Fruit fly (Drosophila melanogaster) whole organism, prepupa: ENCODE results near the gene CG13123.
A peak's percentile ranks its signal among the peaks of the same experiment; 100 is the strongest.

ENCODE experiments used
- Blimp-1 ChIP-seq: fragments of 200-800 bp; sonication (Bioruptor generic); optimal IDR thresholded peaks from 3 replicates; lab custom pipeline; 2017; ENCODE audit warnings: missing biosample characterization, missing genetic modification characterization, mild to moderate bottlenecking, moderate library complexity, missing genetic modification reagents
- CG10631 ChIP-seq: fragments of 200-800 bp; sonication (Bioruptor generic); optimal IDR thresholded peaks from 2 replicates; lab custom pipeline; 2016; ENCODE audit warnings: missing biosample characterization, missing genetic modification characterization
- CG11294 ChIP-seq: fragments of 200-800 bp; sonication (Bioruptor generic); IDR thresholded peaks from 2 replicates; pipeline ENCODE4 v1.3.6; 2022; ENCODE audit warnings: missing biosample characterization, missing genetic modification characterization
- CG11762 ChIP-seq: fragments of 200-800 bp; sonication (Bioruptor generic); optimal IDR thresholded peaks from 3 replicates; lab custom pipeline; 2016; ENCODE audit warnings: missing biosample characterization, missing genetic modification characterization; ENCODE audit not compliant: insufficient read depth
- CG11902 ChIP-seq: fragments of 200-800 bp; sonication (Bioruptor generic); optimal IDR thresholded peaks from 3 replicates; lab custom pipeline; 2016; ENCODE audit warnings: missing biosample characterization, missing genetic modification characterization
- CG15336 ChIP-seq: fragments of 200-800 bp; sonication (Bioruptor generic); IDR thresholded peaks from 2 replicates; pipeline ENCODE4 v1.3.6; 2022; ENCODE audit warnings: missing biosample characterization, missing genetic modification characterization
- CG1621 ChIP-seq: fragments of 200-800 bp; sonication (Bioruptor generic); optimal IDR thresholded peaks from 3 replicates; lab custom pipeline; 2018; ENCODE audit warnings: missing biosample characterization, mild to moderate bottlenecking, missing genetic modification characterization
- CG16779 ChIP-seq: fragments of 200-800 bp; sonication (Bioruptor generic); optimal IDR thresholded peaks from 3 replicates; lab custom pipeline; 2017; ENCODE audit warnings: missing biosample characterization, mild to moderate bottlenecking, missing genetic modification characterization
- CG3032 ChIP-seq: fragments of 200-800 bp; optimal IDR thresholded peaks from 2 replicates; lab custom pipeline; 2019; ENCODE audit warnings: missing biosample characterization, mild to moderate bottlenecking, missing genetic modification characterization, moderate library complexity
- CG31627 ChIP-seq: fragments of 200-800 bp; sonication (Bioruptor generic); optimal IDR thresholded peaks from 3 replicates; lab custom pipeline; 2016; ENCODE audit warnings: missing biosample characterization, missing genetic modification characterization
- CG34406 ChIP-seq: fragments of 200-800 bp; sonication (Bioruptor generic); optimal IDR thresholded peaks from 3 replicates; lab custom pipeline; 2016; ENCODE audit warnings: missing biosample characterization, missing genetic modification characterization
- CG3919 ChIP-seq: fragments of 200-800 bp; sonication (Bioruptor generic); optimal IDR thresholded peaks from 3 replicates; lab custom pipeline; 2016; ENCODE audit warnings: missing biosample characterization, missing genetic modification characterization
- CG4318 ChIP-seq: fragments of 200-800 bp; sonication (Bioruptor generic); optimal IDR thresholded peaks from 3 replicates; lab custom pipeline; 2017; ENCODE audit warnings: missing biosample characterization, mild to moderate bottlenecking, missing genetic modification characterization
- CG6163 ChIP-seq: fragments of 200-800 bp; sonication (Bioruptor generic); IDR thresholded peaks from 3 replicates; pipeline ENCODE4 v1.3.6; 2022; ENCODE audit warnings: missing biosample characterization, missing genetic modification characterization
- CG6276 ChIP-seq: fragments of 200-800 bp; sonication (Bioruptor generic); optimal IDR thresholded peaks from 2 replicates; lab custom pipeline; 2017; ENCODE audit warnings: missing biosample characterization, mild to moderate bottlenecking, missing genetic modification characterization
- CG6792 ChIP-seq: fragments of 200-800 bp; sonication (Bioruptor generic); optimal IDR thresholded peaks from 3 replicates; lab custom pipeline; 2016; ENCODE audit warnings: missing biosample characterization, missing genetic modification characterization
- CG6854 ChIP-seq: fragments of 200-800 bp; sonication (Bioruptor generic); optimal IDR thresholded peaks from 2 replicates; lab custom pipeline; 2017; ENCODE audit warnings: missing biosample characterization, mild to moderate bottlenecking, missing genetic modification characterization
- CG7368 ChIP-seq: fragments of 200-800 bp; sonication (Bioruptor generic); optimal IDR thresholded peaks from 3 replicates; lab custom pipeline; 2016; ENCODE audit warnings: missing biosample characterization, missing genetic modification characterization
- CG8119 ChIP-seq: fragments of 200-800 bp; sonication (Bioruptor generic); IDR thresholded peaks from 3 replicates; pipeline ENCODE4 v1.3.6; 2022; ENCODE audit warnings: missing biosample characterization, missing genetic modification characterization
- CG8319 ChIP-seq: fragments of 200-800 bp; sonication (Bioruptor generic); optimal IDR thresholded peaks from 3 replicates; lab custom pipeline; 2016; ENCODE audit warnings: missing biosample characterization, missing genetic modification characterization
- CG8632 ChIP-seq: fragments of 200-800 bp; sonication (Bioruptor generic); optimal IDR thresholded peaks from 3 replicates; lab custom pipeline; 2016; ENCODE audit warnings: missing biosample characterization, missing genetic modification characterization
- Eip75B ChIP-seq: fragments of 200-800 bp; sonication (Bioruptor generic); optimal IDR thresholded peaks from 3 replicates; lab custom pipeline; 2016; ENCODE audit warnings: missing biosample characterization, missing genetic modification characterization
- Eip78C ChIP-seq: fragments of 200-800 bp; sonication (Bioruptor generic); peaks from one replicate; lab custom pipeline; 2016; ENCODE audit warnings: missing biosample characterization, missing genetic modification characterization
- Eip93F ChIP-seq: fragments of 200-800 bp; sonication (Bioruptor generic); optimal IDR thresholded peaks from 2 replicates; lab custom pipeline; 2016; ENCODE audit warnings: missing biosample characterization, mild to moderate bottlenecking, missing genetic modification characterization
- Ets21C ChIP-seq: fragments of 200-800 bp; sonication (Bioruptor generic); optimal IDR thresholded peaks from 3 replicates; lab custom pipeline; 2016; ENCODE audit warnings: missing biosample characterization, missing genetic modification characterization
- Ets96B ChIP-seq: fragments of 200-800 bp; optimal IDR thresholded peaks from 2 replicates; lab custom pipeline; 2019; ENCODE audit warnings: missing biosample characterization, mild to moderate bottlenecking, missing genetic modification characterization, moderate library complexity
- Gug ChIP-seq: fragments of 200-800 bp; sonication (Bioruptor generic); IDR thresholded peaks from 2 replicates; pipeline ENCODE4 v1.3.6; 2022; ENCODE audit warnings: missing biosample characterization, missing genetic modification characterization
- Hr38 ChIP-seq: sonication (Bioruptor generic); optimal IDR thresholded peaks from 2 replicates; lab custom pipeline; 2016; ENCODE audit warnings: missing biosample characterization, missing genetic modification characterization
- Hr39 ChIP-seq: fragments of 200-800 bp; sonication (Bioruptor generic); optimal IDR thresholded peaks from 2 replicates; lab custom pipeline; 2016; ENCODE audit warnings: missing biosample characterization, missing genetic modification characterization
- Hr4 ChIP-seq: fragments of 200-800 bp; sonication (Bioruptor generic); optimal IDR thresholded peaks from 3 replicates; lab custom pipeline; 2016; ENCODE audit warnings: missing biosample characterization, missing genetic modification characterization
- Lpt ChIP-seq: fragments of 200-800 bp; sonication (Bioruptor generic); optimal IDR thresholded peaks from 3 replicates; lab custom pipeline; 2016; ENCODE audit warnings: missing biosample characterization, missing genetic modification characterization
- OdsH ChIP-seq: fragments of 200-800 bp; sonication (Bioruptor generic); optimal IDR thresholded peaks from 3 replicates; lab custom pipeline; 2016; ENCODE audit warnings: missing biosample characterization, missing genetic modification characterization
- Smox ChIP-seq: fragments of 200-800 bp; sonication (Bioruptor generic); optimal IDR thresholded peaks from 3 replicates; lab custom pipeline; 2016; ENCODE audit warnings: missing biosample characterization, missing genetic modification characterization
- Sox102F ChIP-seq: fragments of 200-800 bp; sonication (Bioruptor generic); optimal IDR thresholded peaks from 2 replicates; lab custom pipeline; 2016; ENCODE audit warnings: missing biosample characterization, mild to moderate bottlenecking, missing genetic modification characterization
- Sox14 ChIP-seq: fragments of 200-800 bp; sonication (Bioruptor generic); optimal IDR thresholded peaks from 3 replicates; lab custom pipeline; 2016; ENCODE audit warnings: missing biosample characterization, missing genetic modification characterization
- Sox15 ChIP-seq: fragments of 200-800 bp; sonication (Bioruptor generic); optimal IDR thresholded peaks from 3 replicates; lab custom pipeline; 2016; ENCODE audit warnings: missing biosample characterization, missing genetic modification characterization
- achi ChIP-seq: fragments of 200-800 bp; sonication (Bioruptor generic); optimal IDR thresholded peaks from 3 replicates; lab custom pipeline; 2016; ENCODE audit warnings: missing biosample characterization, missing genetic modification characterization
- dsx ChIP-seq: fragments of 200-800 bp; optimal IDR thresholded peaks from 3 replicates; lab custom pipeline; 2019; ENCODE audit warnings: missing biosample characterization, mild to moderate bottlenecking, missing genetic modification characterization, moderate library complexity; ENCODE audit not compliant: poor library complexity, severe bottlenecking
- esn ChIP-seq: fragments of 200-800 bp; sonication (Bioruptor generic); optimal IDR thresholded peaks from 2 replicates; lab custom pipeline; 2016; ENCODE audit warnings: missing biosample characterization, mild to moderate bottlenecking, missing genetic modification characterization, moderate library complexity
- fd59A ChIP-seq: fragments of 200-800 bp; sonication (Bioruptor generic); optimal IDR thresholded peaks from 2 replicates; lab custom pipeline; 2017; ENCODE audit warnings: missing biosample characterization, mild to moderate bottlenecking, missing genetic modification characterization, missing genetic modification reagents
- fkh ChIP-seq: fragments of 200-800 bp; sonication (Bioruptor generic); optimal IDR thresholded peaks from 3 replicates; lab custom pipeline; 2017; ENCODE audit warnings: missing biosample characterization, mild to moderate bottlenecking, missing genetic modification characterization, moderate library complexity
- lz ChIP-seq: fragments of 200-800 bp; sonication (Bioruptor generic); optimal IDR thresholded peaks from 3 replicates; lab custom pipeline; 2016; ENCODE audit warnings: missing biosample characterization, missing genetic modification characterization
- pdm3 ChIP-seq: fragments of 200-800 bp; sonication (Bioruptor generic); optimal IDR thresholded peaks from 3 replicates; lab custom pipeline; 2016; ENCODE audit warnings: missing biosample characterization, missing genetic modification characterization
- salr ChIP-seq, 2 experiments: fragments of 200-800 bp; sonication (Bioruptor generic); optimal IDR thresholded peaks; 3 replicates each; lab custom pipeline; 2016 to 2018; ENCODE audit warnings: missing biosample characterization in 2 of 2, missing genetic modification characterization in 2 of 2, mild to moderate bottlenecking in 1 of 2
- spab ChIP-seq: fragments of 200-800 bp; sonication (Bioruptor generic); optimal IDR thresholded peaks from 2 replicates; lab custom pipeline; 2017; ENCODE audit warnings: missing biosample characterization, mild to moderate bottlenecking, missing genetic modification characterization, missing genetic modification reagents
- ss ChIP-seq, 2 experiments: fragments of 200-800 bp; sonication (Bioruptor generic); optimal IDR thresholded peaks; 2 replicates in 1 of 2; 3 replicates in 1 of 2; lab custom pipeline; 2017 to 2018; ENCODE audit warnings: mild to moderate bottlenecking in 2 of 2, missing biosample characterization in 2 of 2, missing genetic modification characterization in 2 of 2, moderate library complexity in 1 of 2
- topi ChIP-seq: fragments of 200-800 bp; sonication (Bioruptor generic); optimal IDR thresholded peaks from 3 replicates; lab custom pipeline; 2016; ENCODE audit warnings: missing biosample characterization, missing genetic modification characterization

CG13123 gene

dm6 chr2L:9792945-9793344, at the start of gene CG13123:
TSS of gene CG13123 (minus strand) at chr2L:9793107.
- peak; percentile 10 for TF ChIP-seq Sox14 (GFP tag; lab: Kevin White, UChicago)
- TF ChIP-seq CG7368 (GFP tag; lab: Kevin White, UChicago): no peak
- peak; percentile 86 for TF ChIP-seq fkh

- TF ChIP-seq Sox14 (GFP tag; lab: Kevin White, UChicago): no peak
- no peak for TF ChIP-seq Gug (GFP tag; lab: Robert Waterston, UW)
- TF ChIP-seq CG6163 (GFP tag; lab: Robert Waterston, UW): no peak
- no peak for TF ChIP-seq Sox102F
Measured at dm6 chr2L:9836767-9837166, 43.9 kb upstream of the CG13123 start.

dm6 chr2L:9828867-9829266, 36.0 kb upstream of the CG13123 start:
- TF ChIP-seq Ets96B (tag; lab: Kevin White, UChicago): peak; percentile 70
- TF ChIP-seq Ets21C (GFP tag; lab: Kevin White, UChicago): peak; percentile 64
- no peak for TF ChIP-seq esn
- peak; percentile 91 for TF ChIP-seq Eip78C (GFP tag; lab: Kevin White, UChicago)
- peak; percentile 55 for TF ChIP-seq CG8119 (GFP tag; lab: Robert Waterston, UW)
- TF ChIP-seq salr (GFP tag; optimal IDR thresholded peaks at IDR 0.05; lab: Kevin White, UChicago): peak; percentile 27 to 58
- TF ChIP-seq Sox14 (GFP tag; lab: Kevin White, UChicago): peak; percentile 55
- TF ChIP-seq fd59A (GFP tag; lab: Kevin White, UChicago): peak; percentile 61
- TF ChIP-seq Lpt (GFP tag; lab: Kevin White, UChicago): no peak
- peak; percentile 75 for TF ChIP-seq lz (GFP tag; lab: Kevin White, UChicago)
- TF ChIP-seq CG1621 (tag; lab: Kevin White, UChicago): peak; percentile 69
- TF ChIP-seq Blimp-1 (GFP tag; lab: Kevin White, UChicago): peak; percentile 4
- TF ChIP-seq CG10631 (GFP tag; lab: Kevin White, UChicago): peak; percentile 68
- TF ChIP-seq spab (GFP tag; lab: Kevin White, UChicago): peak; percentile 60
- peak; percentile 78 for TF ChIP-seq Eip75B (GFP tag; lab: Kevin White, UChicago)
- TF ChIP-seq CG7368 (GFP tag; lab: Kevin White, UChicago): peak; percentile 56
- TF ChIP-seq CG34406: peak; percentile 63
- TF ChIP-seq CG15336 (GFP tag; lab: Robert Waterston, UW): no peak
- peak; percentile 71 for TF ChIP-seq CG6792 (GFP tag; lab: Kevin White, UChicago)
- peak; percentile 74 for TF ChIP-seq CG3919 (GFP tag; lab: Kevin White, UChicago)
- TF ChIP-seq CG6163 (GFP tag; lab: Robert Waterston, UW): peak; percentile 85
- TF ChIP-seq Sox102F: peak; percentile 54
- TF ChIP-seq dsx (GFP tag; lab: Kevin White, UChicago): peak; percentile 65
- TF ChIP-seq Eip93F: no peak
- peak; percentile 38 to 67 for TF ChIP-seq ss (GFP tag; optimal IDR thresholded peaks at IDR 0.05; lab: Kevin White, UChicago)
- peak; percentile 65 for TF ChIP-seq Smox (GFP tag; lab: Kevin White, UChicago)
- TF ChIP-seq Gug (GFP tag; lab: Robert Waterston, UW): peak; percentile 46; the same call in 1 of the 2 replicates
- TF ChIP-seq CG8632 (GFP tag; lab: Kevin White, UChicago): peak; percentile 62
- peak; percentile 69 for TF ChIP-seq CG31627 (GFP tag; lab: Kevin White, UChicago)
- TF ChIP-seq CG11762: peak; percentile 29
- TF ChIP-seq OdsH (GFP tag; lab: Kevin White, UChicago): peak; percentile 75
- peak; percentile 41 for TF ChIP-seq Sox15 (GFP tag; lab: Kevin White, UChicago)
- TF ChIP-seq pdm3 (GFP tag; lab: Kevin White, UChicago): peak; percentile 61
- TF ChIP-seq CG11294 (GFP tag; lab: Robert Waterston, UW): no peak
- no peak for TF ChIP-seq Hr38 (GFP tag; lab: Kevin White, UChicago)
- peak; percentile 58 for TF ChIP-seq achi
- TF ChIP-seq Hr4 (GFP tag; lab: Kevin White, UChicago): peak; percentile 56
- TF ChIP-seq fkh: no peak
- TF ChIP-seq topi: peak; percentile 72
- TF ChIP-seq CG4318 (GFP tag; lab: Kevin White, UChicago): peak; percentile 36
- TF ChIP-seq CG6854: peak; percentile 25
- peak; percentile 37 for TF ChIP-seq CG11902 (GFP tag; lab: Kevin White, UChicago)
- TF ChIP-seq Hr39: peak; percentile 73
- TF ChIP-seq CG8319 (GFP tag; lab: Kevin White, UChicago): peak; percentile 37
- TF ChIP-seq CG6276 (GFP tag; lab: Kevin White, UChicago): no peak
- TF ChIP-seq CG16779: no peak
- TF ChIP-seq CG3032 (tag; lab: Kevin White, UChicago): peak; percentile 65
